Worm (Caenorhabditis elegans) whole organism, L4 larva: ENCODE results near the gene pqm-1.
A peak's percentile ranks its signal among the peaks of the same experiment; 100 is the strongest.

Source experiments
- D1046.2 ChIP-seq: fragments of 200-800 bp; sonication (Bioruptor generic); IDR thresholded peaks from 2 replicates; pipeline ENCODE4 v1.3.6; 2022; ENCODE audit warnings: missing genetic modification characterization, missing compliant biosample characterization
- F10B5.3 ChIP-seq: sonication (generic microtip); optimal IDR thresholded peaks from 2 replicates; lab custom pipeline; 2016; ENCODE audit warnings: mild to moderate bottlenecking, missing genetic modification characterization, missing compliant biosample characterization
- F37D6.2 ChIP-seq: sonication (generic microtip); optimal IDR thresholded peaks from 2 replicates; lab custom pipeline; 2016; ENCODE audit warnings: mild to moderate bottlenecking, missing genetic modification characterization, missing compliant biosample characterization
- F44E2.7 ChIP-seq: fragments of 200-800 bp; sonication (Bioruptor generic); IDR thresholded peaks from 2 replicates; pipeline ENCODE4 v2.1.2; 2022; ENCODE audit warnings: missing genetic modification characterization, missing compliant biosample characterization
- F49E8.2 ChIP-seq: sonication (generic microtip); optimal IDR thresholded peaks from 2 replicates; lab custom pipeline; 2016; ENCODE audit warnings: missing compliant biosample characterization, mild to moderate bottlenecking, missing genetic modification characterization, borderline replicate concordance
- Y105C5A.15 ChIP-seq: fragments of 200-800 bp; sonication (Bioruptor generic); IDR thresholded peaks from 2 replicates; pipeline ENCODE4 v1.3.6; 2022; ENCODE audit warnings: missing genetic modification characterization, missing compliant biosample characterization
- Y48G9A.11 ChIP-seq: fragments of 200-800 bp; sonication (Bioruptor generic); IDR thresholded peaks from 2 replicates; pipeline ENCODE4 v1.3.6; 2022; ENCODE audit warnings: missing genetic modification reagents, missing genetic modification characterization, missing compliant biosample characterization
- Y5F2A.4 ChIP-seq: fragments of 200-800 bp; sonication (Bioruptor generic); optimal IDR thresholded peaks from 2 replicates; lab custom pipeline; 2018; ENCODE audit warnings: mild to moderate bottlenecking, missing genetic modification characterization, missing compliant biosample characterization
- Y75B8A.6 ChIP-seq: fragments of 200-800 bp; sonication (Bioruptor generic); IDR thresholded peaks from 2 replicates; pipeline ENCODE4 v1.3.6; 2022; ENCODE audit warnings: missing genetic modification reagents, missing genetic modification characterization, missing compliant biosample characterization
- ZK337.2 ChIP-seq: fragments of 200-800 bp; sonication (Bioruptor generic); IDR thresholded peaks from 2 replicates; pipeline ENCODE4 v1.3.6; 2022; ENCODE audit warnings: missing genetic modification reagents, missing genetic modification characterization, missing compliant biosample characterization
- ama-1 ChIP-seq: fragments of 150-350 bp; optimal IDR thresholded peaks from 2 replicates; lab custom pipeline; 2014; ENCODE audit warnings: inconsistent platforms, mixed read lengths
- arid-1 ChIP-seq: fragments of 200-800 bp; sonication (Bioruptor generic); conservative IDR thresholded peaks from 2 replicates; pipeline ENCODE4 v1.3.6; 2022; ENCODE audit warnings: missing genetic modification reagents, missing genetic modification characterization, missing compliant biosample characterization
- ceh-82 ChIP-seq: sonication (generic microtip); optimal IDR thresholded peaks from 2 replicates; lab custom pipeline; 2017; ENCODE audit warnings: missing biosample characterization, missing genetic modification characterization
- ctbp-1 ChIP-seq: fragments of 200-800 bp; sonication (Bioruptor generic); IDR thresholded peaks from 2 replicates; pipeline ENCODE4 v1.3.6; 2022; ENCODE audit warnings: missing genetic modification reagents, missing genetic modification characterization, missing compliant biosample characterization
- daf-16 ChIP-seq, 3 experiments: sonication (generic microtip); optimal IDR thresholded peaks; 2 replicates each; lab custom pipeline; 2016 to 2017; ENCODE audit warnings: missing genetic modification characterization in 3 of 3, missing genetic modification reagents in 3 of 3, mild to moderate bottlenecking in 2 of 3, missing compliant biosample characterization in 2 of 3, missing biosample characterization in 1 of 3, moderate library complexity in 1 of 3
- dmd-6 ChIP-seq: fragments of 200-800 bp; sonication (Bioruptor generic); IDR thresholded peaks from 2 replicates; pipeline ENCODE4 v1.3.6; 2022; ENCODE audit warnings: missing genetic modification reagents, missing genetic modification characterization, missing compliant biosample characterization
- dmd-8 ChIP-seq: fragments of 200-800 bp; sonication (Bioruptor generic); IDR thresholded peaks from 2 replicates; pipeline ENCODE4 v1.3.6; 2022; ENCODE audit warnings: missing genetic modification characterization, missing compliant biosample characterization
- egl-43 ChIP-seq: fragments of 200-800 bp; sonication (Bioruptor generic); IDR thresholded peaks from 2 replicates; pipeline ENCODE4 v1.3.6; 2022; ENCODE audit warnings: missing genetic modification reagents, missing genetic modification characterization, missing compliant biosample characterization
- hlh-11 ChIP-seq: fragments of 200-800 bp; sonication (Bioruptor generic); optimal IDR thresholded peaks from 2 replicates; lab custom pipeline; 2018; ENCODE audit warnings: mild to moderate bottlenecking, missing genetic modification characterization, missing compliant biosample characterization
- hmg-1.1 ChIP-seq: fragments of 200-800 bp; sonication (Bioruptor generic); IDR thresholded peaks from 2 replicates; pipeline ENCODE4 v1.3.6; 2022; ENCODE audit warnings: missing genetic modification reagents, missing genetic modification characterization, missing compliant biosample characterization
- lin-38 ChIP-seq: fragments of 200-800 bp; sonication (Bioruptor generic); IDR thresholded peaks from 2 replicates; pipeline ENCODE4 v1.3.6; 2022; ENCODE audit warnings: missing genetic modification reagents, missing genetic modification characterization, missing compliant biosample characterization
- lsy-2 ChIP-seq, 2 experiments: fragments of 150-350 bp in 1 of 2; sonication (generic microtip) in 1 of 2; optimal IDR thresholded peaks; 2 replicates each; lab custom pipeline; 2014 to 2017; ENCODE audit warnings: missing biosample characterization in 2 of 2, missing genetic modification characterization in 2 of 2
- madf-5 ChIP-seq, 2 experiments: fragments of 200-800 bp; sonication (Bioruptor generic); IDR thresholded peaks; 2 replicates each; pipeline ENCODE4 v1.3.6; 2022; ENCODE audit warnings: missing compliant biosample characterization in 2 of 2, missing genetic modification characterization in 2 of 2
- mdl-1 ChIP-seq, 2 experiments: fragments of 150-350 bp in 1 of 2; sonication (generic microtip) in 1 of 2; optimal IDR thresholded peaks; 2 replicates each; lab custom pipeline; 2014 to 2017; ENCODE audit warnings: missing biosample characterization in 2 of 2, missing genetic modification characterization in 2 of 2
- mes-2 ChIP-seq: sonication (generic microtip); optimal IDR thresholded peaks from 2 replicates; lab custom pipeline; 2016; ENCODE audit warnings: missing genotype, mild to moderate bottlenecking, missing genetic modification characterization, missing compliant biosample characterization; ENCODE audit not compliant: poor library complexity, severe bottlenecking
- mxl-2 ChIP-seq: fragments of 200-800 bp; sonication (Bioruptor generic); conservative IDR thresholded peaks from 2 replicates; pipeline ENCODE4 v1.3.6; 2022; ENCODE audit warnings: missing genetic modification reagents, missing genetic modification characterization, missing compliant biosample characterization
- nhr-10 ChIP-seq: fragments of 150-350 bp; optimal IDR thresholded peaks from 2 replicates; lab custom pipeline; 2014; ENCODE audit warnings: missing biosample characterization, missing genetic modification characterization
- nhr-102 ChIP-seq: sonication (generic microtip); optimal IDR thresholded peaks from 2 replicates; lab custom pipeline; 2016; ENCODE audit warnings: mild to moderate bottlenecking, missing genetic modification characterization, moderate library complexity, missing compliant biosample characterization
- nhr-11 ChIP-seq: fragments of 150-350 bp; optimal IDR thresholded peaks from 2 replicates; lab custom pipeline; 2014; ENCODE audit warnings: missing biosample characterization, missing genetic modification characterization
- nhr-237 ChIP-seq: sonication (generic microtip); optimal IDR thresholded peaks from 2 replicates; lab custom pipeline; 2017; ENCODE audit warnings: missing biosample characterization, missing genetic modification characterization
- nhr-25 ChIP-seq: sonication (generic microtip); optimal IDR thresholded peaks from 2 replicates; lab custom pipeline; 2017; ENCODE audit warnings: missing genetic modification characterization, mild to moderate bottlenecking, missing compliant biosample characterization, antibody characterized with exemption, moderate library complexity, borderline replicate concordance; ENCODE audit not compliant: insufficient read depth
- nhr-42 ChIP-seq: fragments of 200-800 bp; sonication (Bioruptor generic); IDR thresholded peaks from 2 replicates; pipeline ENCODE4 v1.3.6; 2022; ENCODE audit warnings: missing genetic modification characterization, missing compliant biosample characterization
- nhr-48 ChIP-seq: sonication (generic microtip); optimal IDR thresholded peaks from 2 replicates; lab custom pipeline; 2016; ENCODE audit warnings: mild to moderate bottlenecking, missing genetic modification characterization, missing compliant biosample characterization
- nhr-76 ChIP-seq: fragments of 150-350 bp; optimal IDR thresholded peaks from 2 replicates; lab custom pipeline; 2014; ENCODE audit warnings: missing biosample characterization, missing genetic modification characterization
- nhr-77 ChIP-seq: fragments of 150-350 bp; optimal IDR thresholded peaks from 2 replicates; lab custom pipeline; 2014; ENCODE audit warnings: missing biosample characterization, missing genetic modification characterization
- pha-4 ChIP-seq, 2 experiments: fragments of 150-350 bp in 1 of 2; fragments of 200-800 bp in 1 of 2; sonication (Bioruptor generic) in 1 of 2; IDR thresholded peaks in 1 of 2; optimal IDR thresholded peaks in 1 of 2; 2 replicates each; pipeline versions ENCODE4 v1.3.6 to Lab custom; 2014 to 2022; ENCODE audit warnings: missing genetic modification characterization in 2 of 2, missing genetic modification reagents in 2 of 2, missing biosample characterization in 1 of 2, missing compliant biosample characterization in 1 of 2
- pqm-1 ChIP-seq: sonication (generic microtip); optimal IDR thresholded peaks from 2 replicates; lab custom pipeline; 2017; ENCODE audit warnings: missing biosample characterization, missing genetic modification characterization
- rbr-2 ChIP-seq: sonication (generic microtip); optimal IDR thresholded peaks from 2 replicates; lab custom pipeline; 2016; ENCODE audit warnings: missing genotype, missing genetic modification characterization, missing compliant biosample characterization
- saeg-2 ChIP-seq: fragments of 200-800 bp; sonication (Bioruptor generic); IDR thresholded peaks from 2 replicates; pipeline ENCODE4 v1.3.6; 2022; ENCODE audit warnings: missing genetic modification reagents, missing genetic modification characterization, missing compliant biosample characterization
- sdz-12 ChIP-seq: fragments of 200-800 bp; sonication (Bioruptor generic); optimal IDR thresholded peaks from 2 replicates; lab custom pipeline; 2018; ENCODE audit warnings: mild to moderate bottlenecking, missing genetic modification characterization, missing compliant biosample characterization
- skn-1 ChIP-seq: fragments of 150-350 bp; optimal IDR thresholded peaks from 2 replicates; lab custom pipeline; 2014; ENCODE audit warnings: missing biosample characterization, missing genetic modification characterization
- snpc-4 ChIP-seq: fragments of 150-350 bp; optimal IDR thresholded peaks from 2 replicates; lab custom pipeline; 2014; ENCODE audit warnings: missing biosample characterization, missing genetic modification characterization
- spr-1 ChIP-seq: sonication (generic microtip); optimal IDR thresholded peaks from 2 replicates; lab custom pipeline; 2016; ENCODE audit warnings: mild to moderate bottlenecking, missing genetic modification characterization, missing compliant biosample characterization
- spr-3 ChIP-seq: fragments of 200-800 bp; sonication (Bioruptor generic); optimal IDR thresholded peaks from 2 replicates; lab custom pipeline; 2018; ENCODE audit warnings: mild to moderate bottlenecking, missing genetic modification characterization, missing compliant biosample characterization
- tra-1 ChIP-seq: fragments of 200-800 bp; sonication (Bioruptor generic); IDR thresholded peaks from 2 replicates; pipeline ENCODE4 v1.3.6; 2022; ENCODE audit warnings: missing genetic modification reagents, missing genetic modification characterization, missing compliant biosample characterization
- zag-1 ChIP-seq: fragments of 150-350 bp; optimal IDR thresholded peaks from 2 replicates; lab custom pipeline; 2014; ENCODE audit warnings: missing biosample characterization, missing genetic modification characterization
- zip-2 ChIP-seq: fragments of 150-350 bp; optimal IDR thresholded peaks from 2 replicates; lab custom pipeline; 2014; ENCODE audit warnings: missing biosample characterization, missing genetic modification characterization
- ztf-11 ChIP-seq: fragments of 150-350 bp; optimal IDR thresholded peaks from 2 replicates; lab custom pipeline; 2014; ENCODE audit warnings: missing biosample characterization, missing genetic modification characterization

pqm-1 gene

ce11 chrII:11149866-11150685 lies 2.3 kb downstream of the pqm-1 start (continued):
- peak; percentile 88 for TF ChIP-seq nhr-102 (tag; lab: Kevin White, UChicago)
- no peak for TF ChIP-seq hmg-1.1 (GFP tag; lab: Robert Waterston, UW)
- no peak for TF ChIP-seq ama-1 (lab: Kevin White, UChicago)
- peak; percentile 73 for TF ChIP-seq lin-38 (GFP tag; lab: Robert Waterston, UW)
- TF ChIP-seq sdz-12, result no peak
- TF ChIP-seq nhr-77 (tag; lab: Kevin White, UChicago), result peak; percentile 98
- TF ChIP-seq Y105C5A.15, result peak; percentile 73; the same call in 1 of the 2 replicates
- TF ChIP-seq pha-4 (GFP tag; IDR thresholded peaks at IDR 0.05; lab: Robert Waterston, UW), result no peak; the same call in 1 of the 2 replicates
- no peak for TF ChIP-seq pha-4 (tag; optimal IDR thresholded peaks at IDR 0.05; lab: Kevin White, UChicago)
- peak; percentile 73 for TF ChIP-seq nhr-48 (tag; lab: Kevin White, UChicago)
- TF ChIP-seq mxl-2 (GFP tag; lab: Robert Waterston, UW), result 0 out of 2 replicates have a peak, but pooled peaks have one; percentile 46
- TF ChIP-seq F49E8.2 (tag; lab: Kevin White, UChicago), result no peak
- TF ChIP-seq hlh-11 (tag; lab: Kevin White, UChicago), result peak; percentile 66
- peak; percentile 75 for TF ChIP-seq egl-43
- TF ChIP-seq Y48G9A.11 (GFP tag; lab: Robert Waterston, UW), result no peak
- TF ChIP-seq daf-16 (GFP tag; optimal IDR thresholded peaks at IDR 0.05; lab: Kevin White, UChicago), result peak in 1 of 2 experiments; percentile 76
- TF ChIP-seq daf-16 (tag; optimal IDR thresholded peaks at IDR 0.05; lab: Kevin White, UChicago), result peak; percentile 63
- no peak for TF ChIP-seq nhr-76 (tag; lab: Kevin White, UChicago)
- peak; percentile 71 for TF ChIP-seq nhr-10 (tag; lab: Kevin White, UChicago)
- TF ChIP-seq skn-1 (tag; lab: Kevin White, UChicago), result no peak
- TF ChIP-seq tra-1, result peak; percentile 66; the same call in 1 of the 2 replicates
- no peak for TF ChIP-seq spr-1 (tag; lab: Kevin White, UChicago)
- no peak for TF ChIP-seq nhr-237 (tag; lab: Kevin White, UChicago)
- no peak for TF ChIP-seq F44E2.7
- TF ChIP-seq snpc-4 (tag; lab: Kevin White, UChicago), result no peak
- no peak for TF ChIP-seq ztf-11 (tag; lab: Kevin White, UChicago)
- no peak for TF ChIP-seq madf-5 (GFP tag; IDR thresholded peaks at IDR 0.05; lab: Robert Waterston, UW)
- peak; percentile 7 for TF ChIP-seq zip-2 (tag; lab: Kevin White, UChicago)
- no peak for TF ChIP-seq rbr-2 (tag; lab: Kevin White, UChicago)
- TF ChIP-seq nhr-42 (GFP tag; lab: Robert Waterston, UW), result no peak
- TF ChIP-seq spr-3, result no peak
- TF ChIP-seq mes-2, result peak; percentile 34
- 0 out of 2 replicates have a peak, but pooled peaks have one; percentile 10 for TF ChIP-seq ctbp-1 (GFP tag; lab: Robert Waterston, UW)
- no peak for TF ChIP-seq nhr-25 (tag; lab: Kevin White, UChicago)
- peak; percentile 42 for TF ChIP-seq dmd-6
- peak in 1 of 2 experiments; percentile 15 for TF ChIP-seq lsy-2 (tag; optimal IDR thresholded peaks at IDR 0.05; lab: Kevin White, UChicago)
- no peak for TF ChIP-seq F37D6.2
- TF ChIP-seq pqm-1 (tag; lab: Kevin White, UChicago), result no peak
- TF ChIP-seq ceh-82 (tag; lab: Kevin White, UChicago), result no peak
- peak; percentile 23; the same call in 1 of the 2 replicates for TF ChIP-seq Y75B8A.6 (GFP tag; lab: Robert Waterston, UW)
- no peak for TF ChIP-seq ZK337.2 (GFP tag; lab: Robert Waterston, UW)
- no peak for TF ChIP-seq zag-1 (tag; lab: Kevin White, UChicago)
- 0 out of 2 replicates have a peak, but pooled peaks have one; percentile 28 for TF ChIP-seq D1046.2 (GFP tag; lab: Robert Waterston, UW)
- TF ChIP-seq Y5F2A.4, result no peak
- TF ChIP-seq F10B5.3 (tag; lab: Kevin White, UChicago), result no peak
- peak; percentile 80 for TF ChIP-seq saeg-2 (GFP tag; lab: Robert Waterston, UW)
- TF ChIP-seq nhr-11 (tag; lab: Kevin White, UChicago), result no peak
- TF ChIP-seq dmd-8 (GFP tag; lab: Robert Waterston, UW), result no peak
- no peak for TF ChIP-seq mdl-1 (tag; optimal IDR thresholded peaks at IDR 0.05; lab: Kevin White, UChicago)
- peak; percentile 77; the same call in 1 of the 2 replicates for TF ChIP-seq arid-1 (GFP tag; lab: Robert Waterston, UW)
